Fruit fly (Drosophila melanogaster): Measurements from ENCODE around the gene Gr28b.
A peak's percentile ranks its signal among the peaks of the same experiment; 100 is the strongest.

Gene Gr28b

DNA sequence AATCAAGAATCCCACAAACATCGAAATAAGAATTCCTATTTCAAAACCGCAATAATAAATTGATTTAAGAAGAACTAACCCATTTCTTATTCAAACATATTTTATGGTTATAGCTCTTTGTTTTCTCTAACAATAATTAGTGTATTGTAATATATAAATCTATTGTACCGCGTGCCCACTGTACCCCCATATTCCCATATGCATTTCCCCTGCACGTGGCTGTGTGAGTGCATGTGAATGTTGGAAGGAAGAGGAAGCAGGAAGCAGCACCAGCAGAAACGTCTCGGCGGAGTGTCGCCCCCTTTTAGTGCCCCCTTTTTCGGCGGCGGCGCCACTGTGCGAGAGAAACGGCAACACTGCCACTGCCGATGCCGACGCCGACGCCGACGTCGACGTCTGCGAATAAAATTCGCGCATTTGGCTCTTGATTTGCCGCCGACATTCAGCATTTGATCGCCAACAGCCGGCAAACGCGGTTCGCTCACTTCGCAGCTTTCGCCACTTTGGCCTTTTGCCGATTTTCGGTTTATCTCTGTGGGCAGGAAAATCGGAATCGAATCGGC, 38.6 kb downstream of the Gr28b start (continued):
- peak; percentile 28; the same call in 1 of the 2 replicates for TF ChIP-seq stc (GFP tag; IDR thresholded peaks at IDR 0.05)
- peak; percentile 72 for TF ChIP-seq CG17385 (GFP tag; optimal IDR thresholded peaks at IDR 0.05)
- no peak for TF ChIP-seq CG1602 (GFP tag; optimal IDR thresholded peaks at IDR 0.05)
- TF ChIP-seq row (GFP tag; IDR thresholded peaks at IDR 0.05): peak; percentile 67
- TF ChIP-seq stwl (tag; optimal IDR thresholded peaks at IDR 0.05): peak; percentile 32
- peak; percentile 45; the same call in 1 of the 2 replicates for TF ChIP-seq Taf1 (GFP tag; IDR thresholded peaks at IDR 0.05)
- no peak for TF ChIP-seq BtbVII (GFP tag; optimal IDR thresholded peaks at IDR 0.05)
- TF ChIP-seq cas (GFP tag; IDR thresholded peaks at IDR 0.05): no peak
- TF ChIP-seq NC2α (GFP tag; optimal IDR thresholded peaks at IDR 0.05): no peak
- TF ChIP-seq CG14667 (GFP tag; IDR thresholded peaks at IDR 0.05): 0 out of 2 replicates have a peak, but pooled peaks have one; percentile 18
- TF ChIP-seq tx (GFP tag; optimal IDR thresholded peaks at IDR 0.05): no peak
- no peak for TF ChIP-seq bowl (GFP tag; IDR thresholded peaks at IDR 0.05)
- TF ChIP-seq gt (GFP tag; IDR thresholded peaks at IDR 0.05): no peak
- TF ChIP-seq CG12236 (GFP tag; optimal IDR thresholded peaks at IDR 0.05): no peak
- no peak for TF ChIP-seq CG9609 (GFP tag; optimal IDR thresholded peaks at IDR 0.05)
- TF ChIP-seq pzg (GFP tag; optimal IDR thresholded peaks at IDR 0.05): peak; percentile 18
- no peak for TF ChIP-seq sc (optimal IDR thresholded peaks at IDR 0.05)
- no peak for TF ChIP-seq sc (GFP tag; optimal IDR thresholded peaks at IDR 0.05)
- TF ChIP-seq CG15011 (GFP tag; optimal IDR thresholded peaks at IDR 0.05): no peak
- TF ChIP-seq Mrtf (GFP tag; IDR thresholded peaks at IDR 0.05): no peak
- no peak for TF ChIP-seq CG4282 (GFP tag; optimal IDR thresholded peaks at IDR 0.05)
- TF ChIP-seq Atf3 (GFP tag; optimal IDR thresholded peaks at IDR 0.05): no peak
- no peak for TF ChIP-seq CG31388 (GFP tag; optimal IDR thresholded peaks at IDR 0.05)
- no peak for TF ChIP-seq Oli (tag; optimal IDR thresholded peaks at IDR 0.05)
- no peak for TF ChIP-seq CrebB (tag; optimal IDR thresholded peaks at IDR 0.05)
- TF ChIP-seq CG12769 (tag; optimal IDR thresholded peaks at IDR 0.05): peak; percentile 50
- no peak for TF ChIP-seq CG7963 (GFP tag; IDR thresholded peaks at IDR 0.05; ENCODE audit: partially characterized antibody)
- TF ChIP-seq onecut (GFP tag; IDR thresholded peaks at IDR 0.05): no peak
- TF ChIP-seq pnt (GFP tag; optimal IDR thresholded peaks at IDR 0.05): no peak
- TF ChIP-seq Ada2b (GFP tag; IDR thresholded peaks at IDR 0.05): no peak
- TF ChIP-seq jumu (GFP tag; optimal IDR thresholded peaks at IDR 0.05): no peak
- TF ChIP-seq CG14050 (GFP tag; IDR thresholded peaks at IDR 0.05): 0 out of 3 replicates have a peak, but pooled peaks have one; percentile 10
- no peak for TF ChIP-seq NC2β (GFP tag; optimal IDR thresholded peaks at IDR 0.05)
- TF ChIP-seq nerfin-2 (GFP tag; IDR thresholded peaks at IDR 0.05; ENCODE audit: partially characterized antibody): no peak
- TF ChIP-seq seq (GFP tag; IDR thresholded peaks at IDR 0.05): no peak
- no peak for TF ChIP-seq tna (GFP tag; IDR thresholded peaks at IDR 0.05; ENCODE audit: partially characterized antibody)
- TF ChIP-seq Myb (GFP tag; optimal IDR thresholded peaks at IDR 0.05): peak; percentile 26
- TF ChIP-seq CG2712 (tag; optimal IDR thresholded peaks at IDR 0.05): peak; percentile 33
- TF ChIP-seq BEAF-32 (GFP tag; optimal IDR thresholded peaks at IDR 0.05): no peak
- TF ChIP-seq HLH4C (GFP tag; IDR thresholded peaks at IDR 0.05; ENCODE audit: partially characterized antibody): no peak
- no peak for TF ChIP-seq Dfd (GFP tag; optimal IDR thresholded peaks at IDR 0.05)
- TF ChIP-seq bbx (GFP tag; IDR thresholded peaks at IDR 0.05; ENCODE audit: partially characterized antibody): 0 out of 2 replicates have a peak, but pooled peaks have one; percentile 13
- no peak for TF ChIP-seq Hr39 (optimal IDR thresholded peaks at IDR 0.05)
- TF ChIP-seq D19B (GFP tag; optimal IDR thresholded peaks at IDR 0.05): no peak
- no peak for TF ChIP-seq wdn (GFP tag; IDR thresholded peaks at IDR 0.05)
- TF ChIP-seq nom (GFP tag; optimal IDR thresholded peaks at IDR 0.05): peak; percentile 76
- peak; percentile 61 for TF ChIP-seq Dip3 (GFP tag; optimal IDR thresholded peaks at IDR 0.05)
- no peak for TF ChIP-seq klu (GFP tag; IDR thresholded peaks at IDR 0.05)
- no peak for TF ChIP-seq sima (GFP tag; optimal IDR thresholded peaks at IDR 0.05)
- TF ChIP-seq CG6683 (GFP tag; optimal IDR thresholded peaks at IDR 0.05): no peak
- TF ChIP-seq mld (GFP tag; IDR thresholded peaks at IDR 0.05; ENCODE audit: partially characterized antibody): no peak
- TF ChIP-seq CG10366 (GFP tag; IDR thresholded peaks at IDR 0.05): peak; percentile 12; the same call in 1 of the 2 replicates
